Worm (Caenorhabditis elegans) whole organism, L4 larva: Measurements from ENCODE around the gene Y45F10C.1.

Experiments
- D1046.2 ChIP-seq: fragments of 200-800 bp; sonication (Bioruptor generic); IDR thresholded peaks from 2 replicates; pipeline ENCODE4 v1.3.6; 2022; ENCODE audit warnings: missing genetic modification characterization, missing compliant biosample characterization
- F37D6.2 ChIP-seq: sonication (generic microtip); optimal IDR thresholded peaks from 2 replicates; lab custom pipeline; 2016; ENCODE audit warnings: mild to moderate bottlenecking, missing genetic modification characterization, missing compliant biosample characterization
- F49E8.2 ChIP-seq: sonication (generic microtip); optimal IDR thresholded peaks from 2 replicates; lab custom pipeline; 2016; ENCODE audit warnings: missing compliant biosample characterization, mild to moderate bottlenecking, missing genetic modification characterization, borderline replicate concordance
- Y75B8A.6 ChIP-seq: fragments of 200-800 bp; sonication (Bioruptor generic); IDR thresholded peaks from 2 replicates; pipeline ENCODE4 v1.3.6; 2022; ENCODE audit warnings: missing genetic modification reagents, missing genetic modification characterization, missing compliant biosample characterization
- ZK337.2 ChIP-seq: fragments of 200-800 bp; sonication (Bioruptor generic); IDR thresholded peaks from 2 replicates; pipeline ENCODE4 v1.3.6; 2022; ENCODE audit warnings: missing genetic modification reagents, missing genetic modification characterization, missing compliant biosample characterization
- aha-1 ChIP-seq: fragments of 150-350 bp; peaks from one replicate; lab custom pipeline; 2014; ENCODE audit warnings: missing biosample characterization, missing genetic modification characterization
- ceh-20 ChIP-seq: fragments of 200-800 bp; sonication (Bioruptor generic); IDR thresholded peaks from 2 replicates; pipeline ENCODE4 v1.3.6; 2022; ENCODE audit warnings: missing genetic modification reagents, missing genetic modification characterization, missing compliant biosample characterization
- ceh-44 ChIP-seq: fragments of 200-800 bp; sonication (Bioruptor generic); IDR thresholded peaks from 2 replicates; pipeline ENCODE4 v1.3.6; 2022; ENCODE audit warnings: missing genetic modification reagents, missing genetic modification characterization, missing compliant biosample characterization
- daf-16 ChIP-seq, 3 experiments: sonication (generic microtip); optimal IDR thresholded peaks; 2 replicates each; lab custom pipeline; 2016 to 2017; ENCODE audit warnings: missing genetic modification characterization in 3 of 3, missing genetic modification reagents in 3 of 3, mild to moderate bottlenecking in 2 of 3, missing compliant biosample characterization in 2 of 3, missing biosample characterization in 1 of 3, moderate library complexity in 1 of 3
- dmd-9 ChIP-seq: fragments of 200-800 bp; sonication (Bioruptor generic); IDR thresholded peaks from 2 replicates; pipeline ENCODE4 v1.3.6; 2022; ENCODE audit warnings: missing genetic modification reagents, missing genetic modification characterization, missing compliant biosample characterization
- egl-43 ChIP-seq: fragments of 200-800 bp; sonication (Bioruptor generic); IDR thresholded peaks from 2 replicates; pipeline ENCODE4 v1.3.6; 2022; ENCODE audit warnings: missing genetic modification reagents, missing genetic modification characterization, missing compliant biosample characterization
- fos-1 ChIP-seq: fragments of 150-350 bp; optimal IDR thresholded peaks from 2 replicates; lab custom pipeline; 2014; ENCODE audit warnings: missing biosample characterization, missing genetic modification characterization
- hlh-11 ChIP-seq: fragments of 200-800 bp; sonication (Bioruptor generic); optimal IDR thresholded peaks from 2 replicates; lab custom pipeline; 2018; ENCODE audit warnings: mild to moderate bottlenecking, missing genetic modification characterization, missing compliant biosample characterization
- hmg-1.1 ChIP-seq: fragments of 200-800 bp; sonication (Bioruptor generic); IDR thresholded peaks from 2 replicates; pipeline ENCODE4 v1.3.6; 2022; ENCODE audit warnings: missing genetic modification reagents, missing genetic modification characterization, missing compliant biosample characterization
- lin-1 ChIP-seq: fragments of 200-800 bp; sonication (Bioruptor generic); IDR thresholded peaks from 2 replicates; pipeline ENCODE4 v1.3.6; 2022; ENCODE audit warnings: missing genetic modification reagents, missing genetic modification characterization, missing compliant biosample characterization
- lin-29 ChIP-seq: fragments of 200-800 bp; sonication (Bioruptor generic); IDR thresholded peaks from 2 replicates; pipeline ENCODE4 v1.3.6; 2022; ENCODE audit warnings: missing genetic modification reagents, missing genetic modification characterization, missing compliant biosample characterization
- lin-38 ChIP-seq: fragments of 200-800 bp; sonication (Bioruptor generic); IDR thresholded peaks from 2 replicates; pipeline ENCODE4 v1.3.6; 2022; ENCODE audit warnings: missing genetic modification reagents, missing genetic modification characterization, missing compliant biosample characterization
- lin-39 ChIP-seq: fragments of 150-350 bp; optimal IDR thresholded peaks from 2 replicates; lab custom pipeline; 2014; ENCODE audit warnings: missing biosample characterization, missing genetic modification reagents, missing genetic modification characterization
- lsy-2 ChIP-seq, 2 experiments: fragments of 150-350 bp in 1 of 2; sonication (generic microtip) in 1 of 2; optimal IDR thresholded peaks; 2 replicates each; lab custom pipeline; 2014 to 2017; ENCODE audit warnings: missing biosample characterization in 2 of 2, missing genetic modification characterization in 2 of 2
- mep-1 ChIP-seq: fragments of 150-350 bp; sonication (generic microtip); optimal IDR thresholded peaks from 3 replicates; lab custom pipeline; 2014; ENCODE audit warnings: missing biosample characterization, missing genetic modification characterization
- mxl-3 ChIP-seq: fragments of 200-800 bp; sonication (Bioruptor generic); optimal IDR thresholded peaks from 2 replicates; lab custom pipeline; 2018; ENCODE audit warnings: mild to moderate bottlenecking, missing genetic modification characterization, missing compliant biosample characterization
- nhr-11 ChIP-seq: fragments of 150-350 bp; optimal IDR thresholded peaks from 2 replicates; lab custom pipeline; 2014; ENCODE audit warnings: missing biosample characterization, missing genetic modification characterization
- nhr-41 ChIP-seq: fragments of 200-800 bp; sonication (Bioruptor generic); IDR thresholded peaks from 2 replicates; pipeline ENCODE4 v1.3.6; 2022; ENCODE audit warnings: missing genetic modification reagents, missing genetic modification characterization, missing compliant biosample characterization
- nhr-42 ChIP-seq: fragments of 200-800 bp; sonication (Bioruptor generic); IDR thresholded peaks from 2 replicates; pipeline ENCODE4 v1.3.6; 2022; ENCODE audit warnings: missing genetic modification characterization, missing compliant biosample characterization
- pha-4 ChIP-seq, 2 experiments: fragments of 150-350 bp in 1 of 2; fragments of 200-800 bp in 1 of 2; sonication (Bioruptor generic) in 1 of 2; IDR thresholded peaks in 1 of 2; optimal IDR thresholded peaks in 1 of 2; 2 replicates each; pipeline versions ENCODE4 v1.3.6 to Lab custom; 2014 to 2022; ENCODE audit warnings: missing genetic modification characterization in 2 of 2, missing genetic modification reagents in 2 of 2, missing biosample characterization in 1 of 2, missing compliant biosample characterization in 1 of 2
- rbr-2 ChIP-seq: sonication (generic microtip); optimal IDR thresholded peaks from 2 replicates; lab custom pipeline; 2016; ENCODE audit warnings: missing genotype, missing genetic modification characterization, missing compliant biosample characterization
- skn-1 ChIP-seq: fragments of 150-350 bp; optimal IDR thresholded peaks from 2 replicates; lab custom pipeline; 2014; ENCODE audit warnings: missing biosample characterization, missing genetic modification characterization
- tra-1 ChIP-seq: fragments of 200-800 bp; sonication (Bioruptor generic); IDR thresholded peaks from 2 replicates; pipeline ENCODE4 v1.3.6; 2022; ENCODE audit warnings: missing genetic modification reagents, missing genetic modification characterization, missing compliant biosample characterization
- unc-62 ChIP-seq, 3 experiments: fragments of 150-350 bp in 1 of 3; sonication (generic microtip); optimal IDR thresholded peaks in 2 of 3; peaks in 1 of 3; 1 replicate in 1 of 3; 2 replicates in 2 of 3; lab custom pipeline; 2014 to 2017; ENCODE audit warnings: missing biosample characterization in 3 of 3, missing genetic modification characterization in 3 of 3, missing genetic modification reagents in 3 of 3, missing genotype in 1 of 3
- vab-7 ChIP-seq: fragments of 200-800 bp; sonication (Bioruptor generic); IDR thresholded peaks from 2 replicates; pipeline ENCODE4 v1.3.6; 2022; ENCODE audit warnings: missing genetic modification reagents, missing genetic modification characterization, missing compliant biosample characterization
- zip-11 ChIP-seq: fragments of 200-800 bp; sonication (Bioruptor generic); IDR thresholded peaks from 2 replicates; pipeline ENCODE4 v1.3.6; 2022; ENCODE audit warnings: missing genetic modification characterization, missing compliant biosample characterization
- zip-2 ChIP-seq: fragments of 150-350 bp; optimal IDR thresholded peaks from 2 replicates; lab custom pipeline; 2014; ENCODE audit warnings: missing biosample characterization, missing genetic modification characterization

The Y45F10C.1 gene

DNA sequence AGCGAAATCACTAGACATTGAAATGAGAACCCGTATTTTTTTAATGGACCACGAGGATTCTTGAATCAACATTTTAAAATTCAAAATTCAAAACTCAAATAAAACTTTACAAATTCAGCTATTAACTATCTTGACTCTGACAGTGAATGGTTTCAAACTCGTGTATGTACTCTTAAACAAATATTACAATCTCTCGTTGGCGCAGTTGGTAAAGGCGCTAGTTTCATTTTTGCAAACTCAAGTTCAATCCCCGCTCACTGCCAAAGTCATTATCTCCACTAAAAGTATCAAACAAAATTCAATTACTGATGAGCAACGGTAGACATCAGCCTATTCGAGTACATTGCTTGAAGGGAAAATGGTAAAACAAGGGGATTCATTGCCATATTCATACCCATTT lies 42.1 kb upstream of the Y45F10C.1 start (continued):
- peak; percentile 58; the same call in 1 of the 2 replicates for TF ChIP-seq pha-4 (GFP tag; IDR thresholded peaks at IDR 0.05; lab: Robert Waterston, UW)
- no peak for TF ChIP-seq pha-4 (tag; optimal IDR thresholded peaks at IDR 0.05; lab: Kevin White, UChicago)

DNA sequence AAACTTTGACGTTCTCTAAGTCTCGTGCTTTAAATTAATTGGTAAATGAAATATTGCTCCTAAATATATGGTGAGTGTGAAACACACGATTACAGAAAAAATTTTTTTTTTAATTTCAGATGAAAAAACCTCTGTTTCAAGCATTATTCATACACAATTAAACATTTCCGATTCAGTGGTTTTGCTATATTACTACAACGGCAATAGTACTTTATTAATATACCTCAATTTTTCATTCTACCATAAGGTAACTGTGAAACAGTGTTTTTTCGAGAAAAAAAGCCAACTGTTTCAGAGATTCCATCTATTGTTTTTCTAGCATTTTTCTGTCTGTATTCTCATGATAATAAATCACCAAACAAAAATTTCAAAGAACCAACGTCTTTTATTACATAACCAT lies 41.5 kb upstream of the Y45F10C.1 start:
- TF ChIP-seq ceh-44 (GFP tag; lab: Robert Waterston, UW) (no peak), mep-1 (peak; percentile 16), aha-1 (tag; lab: Kevin White, UChicago) (peak; percentile 50)

ce11 chrIV:13699384-13699788 lies 40.0 kb upstream of the Y45F10C.1 start:
- TF ChIP-seq lin-1 (no peak), nhr-41 (GFP tag; lab: Robert Waterston, UW) (no peak), lsy-2 (tag; optimal IDR thresholded peaks at IDR 0.05; lab: Kevin White, UChicago) (peak in 1 of 2 experiments; percentile 21), nhr-42 (GFP tag; lab: Robert Waterston, UW) (no peak), mxl-3 (GFP tag; lab: Kevin White, UChicago) (no peak), mep-1 (peak; percentile 20), lin-29 (GFP tag; lab: Robert Waterston, UW) (no peak), hlh-11 (tag; lab: Kevin White, UChicago) (peak; percentile 18), lin-39 (tag; lab: Kevin White, UChicago) (peak; percentile 72), unc-62 (GFP tag; optimal IDR thresholded peaks at IDR 0.05 in 1 of 2; lab: Kevin White, UChicago) (peak in 1 of 2 experiments; percentile 97), unc-62 (tag; optimal IDR thresholded peaks at IDR 0.05; lab: Kevin White, UChicago) (peak; percentile 1), rbr-2 (tag; lab: Kevin White, UChicago) (peak; percentile 2), ceh-20 (peak; percentile 94), tra-1 (GFP tag; lab: Robert Waterston, UW) (peak; percentile 48; the same call in 1 of the 2 replicates), zip-11 (no peak), fos-1 (no peak), vab-7 (0 out of 2 replicates have a peak, but pooled peaks have one; percentile 13), nhr-11 (tag; lab: Kevin White, UChicago) (peak; percentile 56), skn-1 (tag; lab: Kevin White, UChicago) (no peak), daf-16 (GFP tag; optimal IDR thresholded peaks at IDR 0.05; lab: Kevin White, UChicago) (peak in 1 of 2 experiments; percentile 44), daf-16 (tag; optimal IDR thresholded peaks at IDR 0.05; lab: Kevin White, UChicago) (no peak), F37D6.2 (tag; lab: Kevin White, UChicago) (no peak)

ce11 chrIV:13698603-13699002 lies 39.3 kb upstream of the Y45F10C.1 start, which contains the start of gene T23G4.127:
T23G4.127 (minus strand) TSS chrIV:13698703.
- no peak for TF ChIP-seq ZK337.2 (GFP tag; lab: Robert Waterston, UW)
- TF ChIP-seq lin-38 (GFP tag; lab: Robert Waterston, UW) = no peak
- no peak for TF ChIP-seq zip-2
- TF ChIP-seq dmd-9 (GFP tag; lab: Robert Waterston, UW) = no peak
- no peak for TF ChIP-seq unc-62 (GFP tag; optimal IDR thresholded peaks at IDR 0.05 in 1 of 2; lab: Kevin White, UChicago)
- no peak for TF ChIP-seq unc-62 (tag; optimal IDR thresholded peaks at IDR 0.05; lab: Kevin White, UChicago)
- TF ChIP-seq egl-43 = no peak
- no peak for TF ChIP-seq lin-39 (tag; lab: Kevin White, UChicago)
- no peak for TF ChIP-seq nhr-41 (GFP tag; lab: Robert Waterston, UW)
- no peak for TF ChIP-seq nhr-11 (tag; lab: Kevin White, UChicago)
- no peak for TF ChIP-seq Y75B8A.6
- no peak for TF ChIP-seq D1046.2
- no peak for TF ChIP-seq F49E8.2 (tag; lab: Kevin White, UChicago)
- TF ChIP-seq lsy-2 (tag; optimal IDR thresholded peaks at IDR 0.05; lab: Kevin White, UChicago) = no peak
- TF ChIP-seq tra-1 (GFP tag; lab: Robert Waterston, UW) = no peak
- TF ChIP-seq, all 104 proteins: peak for 0

ce11 chrIV:13696900-13697299 lies 37.6 kb upstream of the Y45F10C.1 start:
- TF ChIP-seq dmd-9 (GFP tag; lab: Robert Waterston, UW) = no peak
- no peak for TF ChIP-seq hmg-1.1 (GFP tag; lab: Robert Waterston, UW)
- TF ChIP-seq lin-1 = no peak
- TF ChIP-seq aha-1 (tag; lab: Kevin White, UChicago) = peak; percentile 72
- TF ChIP-seq unc-62 (GFP tag; optimal IDR thresholded peaks at IDR 0.05 in 1 of 2; lab: Kevin White, UChicago) = peak in 1 of 2 experiments; percentile 61
- no peak for TF ChIP-seq unc-62 (tag; optimal IDR thresholded peaks at IDR 0.05; lab: Kevin White, UChicago)
